Worm (Caenorhabditis elegans): ENCODE results near the gene slc-25A18.1.

ce11 chrX:14965761-14966160 is 38.0 kb downstream of the slc-25A18.1 start, which contains the start of gene F45B8.5:
- TF ChIP-seq flt-1 (GFP tag; IDR thresholded peaks at IDR 0.05) (no peak), ama-1 (optimal IDR thresholded peaks at IDR 0.05) (no peak), aly-1 (tag; optimal IDR thresholded peaks at IDR 0.05) (no peak), hnd-1 (tag; optimal IDR thresholded peaks at IDR 0.05) (no peak), scrt-1 (GFP tag; IDR thresholded peaks at IDR 0.05) (no peak), tbx-11 (GFP tag; IDR thresholded peaks at IDR 0.05) (no peak), sea-1 (GFP tag; conservative IDR thresholded peaks at IDR 0.05) (no peak), ceh-36 (tag; optimal IDR thresholded peaks at IDR 0.05) (no peak), F13C5.2 (tag; optimal IDR thresholded peaks at IDR 0.05) (no peak), hmbx-1 (tag; optimal IDR thresholded peaks at IDR 0.05) (no peak), tbx-37 (GFP tag; conservative IDR thresholded peaks at IDR 0.05) (no peak), ets-7 (tag; optimal IDR thresholded peaks at IDR 0.05) (no peak)

Data from whole organism, early embryonic.